Fruit fly (Drosophila melanogaster) whole organism, prepupa: ENCODE results near the gene CG31068.

Experiments used
- CG31627 ChIP-seq: fragments of 200-800 bp; sonication (Bioruptor generic); optimal IDR thresholded peaks from 3 replicates; lab custom pipeline; 2016; ENCODE audit warnings: missing biosample characterization, missing genetic modification characterization
- CG8119 ChIP-seq: fragments of 200-800 bp; sonication (Bioruptor generic); IDR thresholded peaks from 3 replicates; pipeline ENCODE4 v1.3.6; 2022; ENCODE audit warnings: missing biosample characterization, missing genetic modification characterization
- Ets96B ChIP-seq: fragments of 200-800 bp; optimal IDR thresholded peaks from 2 replicates; lab custom pipeline; 2019; ENCODE audit warnings: missing biosample characterization, mild to moderate bottlenecking, missing genetic modification characterization, moderate library complexity
- Smox ChIP-seq: fragments of 200-800 bp; sonication (Bioruptor generic); optimal IDR thresholded peaks from 3 replicates; lab custom pipeline; 2016; ENCODE audit warnings: missing biosample characterization, missing genetic modification characterization
- fd59A ChIP-seq: fragments of 200-800 bp; sonication (Bioruptor generic); optimal IDR thresholded peaks from 2 replicates; lab custom pipeline; 2017; ENCODE audit warnings: missing biosample characterization, mild to moderate bottlenecking, missing genetic modification characterization, missing genetic modification reagents

DNA sequence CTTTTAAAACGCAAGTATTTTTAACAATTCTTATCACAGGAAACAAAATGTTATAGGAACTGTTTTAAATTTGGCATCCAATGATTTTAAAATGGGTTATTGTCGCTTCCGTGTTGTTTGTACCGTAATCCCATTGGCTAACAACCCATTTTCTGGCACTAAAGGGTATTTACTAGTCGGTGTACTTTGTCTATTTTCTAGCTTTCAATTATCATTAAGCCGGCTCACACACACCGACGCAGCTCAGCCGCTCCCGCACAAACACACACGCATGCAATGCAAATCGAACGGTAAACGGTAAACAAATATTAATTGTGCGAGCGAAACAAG lies 10.9 kb downstream of the CG31068 start:
- TF ChIP-seq fd59A (GFP tag; lab: Kevin White, UChicago) (no peak), Smox (no peak), Ets96B (tag; lab: Kevin White, UChicago) (no peak), CG31627 (GFP tag; lab: Kevin White, UChicago) (no peak), CG8119 (GFP tag; lab: Robert Waterston, UW) (no peak)
